Worm (Caenorhabditis elegans): ENCODE data around the gene T05A8.8.

Gene T05A8.8

ce11 chrII:2770788-2771187 lies 34.3 kb downstream of the T05A8.8 start, which contains the start of gene fbxb-105:
Gene fbxb-105 (minus strand): TSS chrII:2770888.
- TF ChIP-seq med-1 (GFP tag; optimal IDR thresholded peaks at IDR 0.05; ENCODE audit: insufficient read depth) (no peak), tab-1 (GFP tag; IDR thresholded peaks at IDR 0.05) (no peak), cog-1 (tag; optimal IDR thresholded peaks at IDR 0.05) (no peak), flt-1 (GFP tag; IDR thresholded peaks at IDR 0.05) (no peak), ztf-23 (GFP tag; IDR thresholded peaks at IDR 0.05) (no peak), klf-2 (GFP tag; conservative IDR thresholded peaks at IDR 0.05) (no peak), ztf-29 (GFP tag; IDR thresholded peaks at IDR 0.05) (no peak), T22C8.4 (GFP tag; IDR thresholded peaks at IDR 0.05) (no peak), ref-1 (GFP tag; conservative IDR thresholded peaks at IDR 0.05) (no peak)

DNA sequence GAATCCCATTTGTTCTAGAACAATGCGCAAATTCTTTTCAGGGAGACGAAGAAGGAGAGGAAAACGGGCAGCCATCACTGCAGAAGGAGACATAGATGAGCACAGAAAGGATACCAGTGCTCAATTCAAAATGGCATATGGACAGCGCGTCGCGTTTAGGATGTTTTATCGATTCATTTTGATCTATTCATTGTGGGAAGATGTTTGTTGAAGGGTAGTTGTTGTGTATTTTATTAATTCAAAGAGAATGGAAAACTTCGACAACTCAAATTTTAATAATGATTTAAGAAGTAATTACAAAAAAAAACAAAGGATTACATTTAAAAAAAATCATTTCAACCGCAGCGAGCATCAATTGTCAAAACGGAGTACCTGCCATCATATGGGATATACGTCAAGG lies 35.7 kb downstream of the T05A8.8 start, which contains the start of gene sdz-10:
sdz-10 (minus strand) TSS at position 101 of the 400 bp plus-strand sequence.
- TF ChIP-seq klf-2 (GFP tag; conservative IDR thresholded peaks at IDR 0.05) (no peak), med-1 (GFP tag; optimal IDR thresholded peaks at IDR 0.05; ENCODE audit: insufficient read depth) (no peak), ztf-29 (GFP tag; IDR thresholded peaks at IDR 0.05) (no peak), ref-1 (GFP tag; conservative IDR thresholded peaks at IDR 0.05) (no peak)

- TF ChIP-seq cog-1 (tag; optimal IDR thresholded peaks at IDR 0.05) (no peak), ref-1 (GFP tag; conservative IDR thresholded peaks at IDR 0.05) (no peak), flt-1 (GFP tag; IDR thresholded peaks at IDR 0.05) (no peak), klf-2 (GFP tag; conservative IDR thresholded peaks at IDR 0.05) (no peak), tab-1 (GFP tag; IDR thresholded peaks at IDR 0.05) (no peak)
These were observed 37.1 kb downstream of the T05A8.8 start, which contains the start of gene sdz-9 for ce11 chrII:2773534-2773933. Gene sdz-9 (minus strand): TSS chrII:2773634.

DNA sequence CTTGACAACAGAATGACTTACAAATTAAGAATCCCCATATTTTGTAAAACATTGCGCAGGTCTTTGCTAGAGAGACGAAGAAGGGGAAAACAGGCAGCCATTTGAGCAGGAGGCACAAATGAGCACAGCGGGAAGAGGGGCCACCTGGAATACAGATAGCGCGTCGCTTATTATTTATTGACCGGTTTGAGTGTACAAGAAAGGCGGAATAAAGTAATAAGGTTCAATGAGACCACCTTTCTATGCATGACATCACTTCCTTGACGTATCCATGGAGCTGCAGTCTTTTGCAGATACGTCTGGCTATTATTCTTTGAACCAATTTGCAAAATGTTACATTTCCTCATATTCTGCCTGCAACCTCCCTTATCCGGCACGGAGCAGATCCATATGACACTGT lies 38.4 kb downstream of the T05A8.8 start, which contains the start of gene fbxb-111:
fbxb-111 (minus strand) TSS at position 101 of the 400 bp plus-strand sequence.
- no peak for TF ChIP-seq tab-1 (GFP tag; IDR thresholded peaks at IDR 0.05)
- TF ChIP-seq T22C8.4 (GFP tag; IDR thresholded peaks at IDR 0.05), result no peak
- no peak for TF ChIP-seq ztf-29 (GFP tag; IDR thresholded peaks at IDR 0.05)
- no peak for TF ChIP-seq klf-2 (GFP tag; conservative IDR thresholded peaks at IDR 0.05)
- TF ChIP-seq flt-1 (GFP tag; IDR thresholded peaks at IDR 0.05), result no peak
- TF ChIP-seq ref-1 (GFP tag; conservative IDR thresholded peaks at IDR 0.05), result no peak
- no peak for TF ChIP-seq ztf-23 (GFP tag; IDR thresholded peaks at IDR 0.05)
- TF ChIP-seq cog-1 (tag; optimal IDR thresholded peaks at IDR 0.05), result no peak
- no peak for TF ChIP-seq med-1 (GFP tag; optimal IDR thresholded peaks at IDR 0.05; ENCODE audit: insufficient read depth)

DNA sequence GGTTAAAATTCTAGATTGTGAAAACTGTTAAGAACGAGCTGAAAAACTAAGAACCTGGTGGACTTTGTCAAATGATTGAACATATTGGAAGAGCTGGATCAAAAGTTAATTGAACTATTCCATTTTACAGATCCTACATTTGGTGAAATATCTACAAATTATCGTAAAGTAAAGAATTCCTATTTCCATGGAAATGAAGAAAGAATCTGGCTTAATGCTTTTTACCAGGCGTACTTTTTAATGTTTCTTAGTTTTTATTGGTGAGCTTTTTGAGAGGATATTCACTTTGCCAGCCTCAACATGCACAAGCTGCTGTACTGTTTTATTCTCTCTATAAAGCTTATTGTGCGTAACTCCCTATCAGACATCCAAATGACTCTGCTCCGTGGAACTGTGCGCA lies 41.4 kb downstream of the T05A8.8 start, which contains the start of gene F08D12.4:
F08D12.4 (plus strand) TSS at position 301 of the 400 bp plus-strand sequence.
- TF ChIP-seq cog-1 (tag; optimal IDR thresholded peaks at IDR 0.05), result no peak
- TF ChIP-seq tab-1 (GFP tag; IDR thresholded peaks at IDR 0.05), result no peak
- TF ChIP-seq ztf-29 (GFP tag; IDR thresholded peaks at IDR 0.05), result no peak
- no peak for TF ChIP-seq klf-2 (GFP tag; conservative IDR thresholded peaks at IDR 0.05)
- no peak for TF ChIP-seq flt-1 (GFP tag; IDR thresholded peaks at IDR 0.05)
- TF ChIP-seq ref-1 (GFP tag; conservative IDR thresholded peaks at IDR 0.05), result no peak
- TF ChIP-seq T22C8.4 (GFP tag; IDR thresholded peaks at IDR 0.05), result no peak
- TF ChIP-seq med-1 (GFP tag; optimal IDR thresholded peaks at IDR 0.05; ENCODE audit: insufficient read depth), result no peak
- TF ChIP-seq ztf-23 (GFP tag; IDR thresholded peaks at IDR 0.05), result no peak

ce11 chrII:2779253-2779652 lies 42.8 kb downstream of the T05A8.8 start, which contains the start of gene F08D12.3:
Gene F08D12.3 (plus strand): TSS chrII:2779553.
- no peak for TF ChIP-seq ztf-23 (GFP tag; IDR thresholded peaks at IDR 0.05)
- no peak for TF ChIP-seq ref-1 (GFP tag; conservative IDR thresholded peaks at IDR 0.05)

DNA sequence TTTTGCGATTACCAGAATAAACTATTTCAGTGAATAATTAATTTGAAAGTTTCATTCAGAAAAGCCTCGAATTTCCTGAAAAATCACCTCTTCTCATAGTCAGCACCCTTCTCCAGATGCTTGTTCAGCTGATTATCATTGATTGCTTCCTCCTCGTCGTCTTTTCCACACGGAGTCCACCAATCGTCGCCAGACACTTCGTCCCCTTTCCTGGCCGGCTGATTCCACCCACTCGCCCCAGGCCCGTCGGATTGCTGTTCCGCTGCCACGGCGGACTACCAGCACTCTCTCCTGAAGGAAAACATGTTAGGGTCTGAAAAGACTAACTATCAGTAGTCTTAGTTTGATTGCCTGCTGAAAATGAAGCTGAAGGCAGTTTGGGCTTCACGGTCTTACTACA lies 44.3 kb downstream of the T05A8.8 start:
- TF ChIP-seq ztf-29 (GFP tag; IDR thresholded peaks at IDR 0.05), result no peak
- no peak for TF ChIP-seq cog-1 (tag; optimal IDR thresholded peaks at IDR 0.05)
- TF ChIP-seq tab-1 (GFP tag; IDR thresholded peaks at IDR 0.05), result no peak
- TF ChIP-seq ztf-23 (GFP tag; IDR thresholded peaks at IDR 0.05), result no peak
- TF ChIP-seq med-1 (GFP tag; optimal IDR thresholded peaks at IDR 0.05; ENCODE audit: insufficient read depth), result no peak
- TF ChIP-seq flt-1 (GFP tag; IDR thresholded peaks at IDR 0.05), result no peak
- TF ChIP-seq T22C8.4 (GFP tag; IDR thresholded peaks at IDR 0.05), result no peak
- TF ChIP-seq klf-2 (GFP tag; conservative IDR thresholded peaks at IDR 0.05), result no peak
- no peak for TF ChIP-seq ref-1 (GFP tag; conservative IDR thresholded peaks at IDR 0.05)

DNA sequence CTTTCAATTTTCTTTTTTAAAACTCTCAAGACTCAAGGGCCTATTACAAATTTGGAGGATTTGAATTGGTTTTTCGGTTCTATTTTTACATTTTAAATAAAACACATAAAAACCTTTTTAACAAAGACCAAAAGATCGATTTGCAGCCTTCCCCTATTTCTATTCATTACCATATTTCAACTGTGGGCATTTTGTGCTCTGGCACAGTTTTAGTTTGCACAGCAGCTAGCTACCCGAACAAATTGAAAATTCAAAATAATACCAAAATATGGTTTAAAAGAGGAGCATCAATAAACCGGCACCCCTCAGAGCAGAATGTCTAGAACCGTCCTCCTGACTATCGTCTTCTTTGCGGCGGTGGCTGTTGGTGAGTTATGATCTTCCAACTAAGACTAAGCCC lies 44.9 kb downstream of the T05A8.8 start, which contains the start of gene F08D12.2:
F08D12.2 (plus strand) TSS at position 301 of the 400 bp plus-strand sequence.
- TF ChIP-seq tab-1 (GFP tag; IDR thresholded peaks at IDR 0.05), result no peak

- TF ChIP-seq ztf-23 (GFP tag; IDR thresholded peaks at IDR 0.05), result no peak
- no peak for TF ChIP-seq klf-2 (GFP tag; conservative IDR thresholded peaks at IDR 0.05)
- TF ChIP-seq T22C8.4 (GFP tag; IDR thresholded peaks at IDR 0.05), result no peak
- TF ChIP-seq flt-1 (GFP tag; IDR thresholded peaks at IDR 0.05), result no peak
- TF ChIP-seq tab-1 (GFP tag; IDR thresholded peaks at IDR 0.05), result no peak
- no peak for TF ChIP-seq med-1 (GFP tag; optimal IDR thresholded peaks at IDR 0.05; ENCODE audit: insufficient read depth)
- TF ChIP-seq ref-1 (GFP tag; conservative IDR thresholded peaks at IDR 0.05), result no peak
- TF ChIP-seq cog-1 (tag; optimal IDR thresholded peaks at IDR 0.05), result no peak
- no peak for TF ChIP-seq ztf-29 (GFP tag; IDR thresholded peaks at IDR 0.05)
These were observed 46.9 kb downstream of the T05A8.8 start for ce11 chrII:2783380-2783779.

DNA sequence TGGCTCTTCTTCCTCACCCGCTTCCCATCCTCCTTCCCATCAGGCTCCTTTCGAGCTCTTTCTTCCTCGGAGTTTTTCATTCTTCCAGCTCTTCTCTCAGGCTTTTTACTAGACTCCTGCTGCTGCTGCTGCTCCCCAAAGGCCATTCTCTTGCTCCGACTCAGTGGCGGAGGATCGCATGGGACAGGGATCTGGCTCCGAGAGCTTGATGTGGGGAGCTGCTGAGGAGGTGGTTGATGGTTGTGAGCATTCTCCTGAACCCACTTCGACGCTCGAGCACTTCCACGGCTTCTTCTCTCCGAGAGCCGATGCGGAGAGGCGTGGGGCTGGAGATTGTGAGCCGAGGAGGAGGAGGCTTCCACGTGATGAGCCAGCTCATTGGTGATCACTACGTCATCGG lies 49.3 kb downstream of the T05A8.8 start:
- TF ChIP-seq T22C8.4 (GFP tag; IDR thresholded peaks at IDR 0.05) (no peak), klf-2 (GFP tag; conservative IDR thresholded peaks at IDR 0.05) (no peak), ref-1 (GFP tag; conservative IDR thresholded peaks at IDR 0.05) (no peak), ztf-23 (GFP tag; IDR thresholded peaks at IDR 0.05) (no peak), med-1 (GFP tag; optimal IDR thresholded peaks at IDR 0.05; ENCODE audit: insufficient read depth) (no peak), tab-1 (GFP tag; IDR thresholded peaks at IDR 0.05) (no peak), flt-1 (GFP tag; IDR thresholded peaks at IDR 0.05) (no peak)
